Worm (Caenorhabditis elegans): ENCODE measurements around the gene acl-14.

acl-14 gene

ce11 chrV:9321185-9321584, 12.2 kb downstream of the acl-14 start, which contains the start of gene F44A2.7:
TSS of gene F44A2.7 (plus strand) at chrV:9321485.
- no peak for TF ChIP-seq D1046.2 (GFP tag; IDR thresholded peaks at IDR 0.05)
- TF ChIP-seq dmd-6 (GFP tag; IDR thresholded peaks at IDR 0.05), result 0 out of 2 replicates have a peak, but pooled peaks have one; percentile 21

- TF ChIP-seq ceh-82 (tag; optimal IDR thresholded peaks at IDR 0.05) (no peak), fkh-10 (GFP tag; optimal IDR thresholded peaks at IDR 0.05) (no peak), vab-7 (GFP tag; IDR thresholded peaks at IDR 0.05) (peak; percentile 95), nhr-237 (tag; optimal IDR thresholded peaks at IDR 0.05) (no peak), zfp-2 (tag; optimal IDR thresholded peaks at IDR 0.05) (peak; percentile 30), lir-3 (tag; optimal IDR thresholded peaks at IDR 0.05) (peak; percentile 69), hmg-1.1 (GFP tag; IDR thresholded peaks at IDR 0.05) (peak; percentile 91), ama-1 (optimal IDR thresholded peaks at IDR 0.05) (no peak), madf-5 (GFP tag; IDR thresholded peaks at IDR 0.05) (peak in 1 of 2 experiments; percentile 94; a peak in 2 of 4 replicates), ceh-44 (GFP tag; IDR thresholded peaks at IDR 0.05) (peak; percentile 90), F44E2.7 (GFP tag; IDR thresholded peaks at IDR 0.05) (peak; percentile 96), madf-9 (GFP tag; conservative IDR thresholded peaks at IDR 0.05) (peak; percentile 80), mdl-1 (tag; optimal IDR thresholded peaks at IDR 0.05) (no peak), unc-39 (tag; optimal IDR thresholded peaks at IDR 0.05) (no peak), php-3 (GFP tag; IDR thresholded peaks at IDR 0.05) (peak; percentile 92), ces-1 (GFP tag; optimal IDR thresholded peaks at IDR 0.05) (no peak), lsy-2 (tag; optimal IDR thresholded peaks at IDR 0.05) (peak in 1 of 2 experiments; percentile 48), nhr-41 (GFP tag; IDR thresholded peaks at IDR 0.05) (peak; percentile 97), jun-1 (tag; optimal IDR thresholded peaks at IDR 0.05) (no peak), nhr-11 (tag; optimal IDR thresholded peaks at IDR 0.05) (no peak), egl-43 (GFP tag; IDR thresholded peaks at IDR 0.05) (no peak), unc-62 (GFP tag; optimal IDR thresholded peaks at IDR 0.05 in 1 of 2) (peak in 1 of 2 experiments; percentile 84), unc-62 (tag; optimal IDR thresholded peaks at IDR 0.05) (no peak), ceh-20 (GFP tag; IDR thresholded peaks at IDR 0.05) (peak; percentile 80), set-16 (GFP tag; IDR thresholded peaks at IDR 0.05) (no peak), unc-130 (GFP tag; optimal IDR thresholded peaks at IDR 0.05) (peak; percentile 22), mep-1 (tag; optimal IDR thresholded peaks at IDR 0.05) (no peak), hlh-30 (tag; optimal IDR thresholded peaks at IDR 0.05; ENCODE audit: insufficient read depth) (peak; percentile 62), zip-2 (tag; optimal IDR thresholded peaks at IDR 0.05) (peak; percentile 37), lim-7 (GFP tag; IDR thresholded peaks at IDR 0.05) (peak; percentile 98; the same call in 1 of the 2 replicates), egl-27 (tag; optimal IDR thresholded peaks at IDR 0.05) (no peak), aly-2 (tag; optimal IDR thresholded peaks at IDR 0.05) (no peak), nhr-28 (tag; optimal IDR thresholded peaks at IDR 0.05) (peak; percentile 39), tra-1 (GFP tag; IDR thresholded peaks at IDR 0.05) (peak; percentile 97), lin-29 (GFP tag; IDR thresholded peaks at IDR 0.05) (peak; percentile 76), nhr-10 (tag; optimal IDR thresholded peaks at IDR 0.05) (no peak), F10B5.3 (tag; optimal IDR thresholded peaks at IDR 0.05) (peak; percentile 43), saeg-2 (GFP tag; IDR thresholded peaks at IDR 0.05) (peak; percentile 82; the same call in 1 of the 2 replicates), dmd-8 (GFP tag; IDR thresholded peaks at IDR 0.05) (peak; percentile 99), ceh-62 (tag; optimal IDR thresholded peaks at IDR 0.05) (no peak), arid-1 (GFP tag; conservative IDR thresholded peaks at IDR 0.05) (peak; percentile 93; the same call in 1 of the 2 replicates), Y5F2A.4 (GFP tag; optimal IDR thresholded peaks at IDR 0.05) (peak; percentile 87), skn-1 (tag; optimal IDR thresholded peaks at IDR 0.05) (no peak), dve-1 (tag; optimal IDR thresholded peaks at IDR 0.05; ENCODE audit: insufficient read depth) (no peak), cey-2 (tag; optimal IDR thresholded peaks at IDR 0.05; ENCODE audit: borderline replicate concordance, insufficient read depth) (no peak), sdz-12 (GFP tag; optimal IDR thresholded peaks at IDR 0.05) (peak; percentile 44), R02D3.7 (tag; optimal IDR thresholded peaks at IDR 0.05) (no peak), dpl-1 (GFP tag; optimal IDR thresholded peaks at IDR 0.05) (peak; percentile 4)
Measured at ce11 chrV:9318046-9318445, 15.4 kb downstream of the acl-14 start, which contains the start of gene kvs-3. TSS of gene kvs-3 (plus strand) at chrV:9318311.
